Fruit fly (Drosophila melanogaster) whole organism, adult: ENCODE results near the gene Etfb.

ENCODE experiments used
- CG11617 ChIP-seq: fragments of 200-800 bp; sonication (Bioruptor generic); optimal IDR thresholded peaks from 2 replicates; lab custom pipeline; 2017; ENCODE audit warnings: mild to moderate bottlenecking, missing biosample characterization, missing genetic modification reagents, missing genetic modification characterization
- CG12768 ChIP-seq: fragments of 200-800 bp; sonication (Bioruptor generic); optimal IDR thresholded peaks from 2 replicates; lab custom pipeline; 2017; ENCODE audit warnings: missing biosample characterization, missing genetic modification characterization, mild to moderate bottlenecking, moderate library complexity, missing genetic modification reagents
- CG14711 ChIP-seq: fragments of 200-800 bp; sonication (Bioruptor generic); optimal IDR thresholded peaks from 2 replicates; lab custom pipeline; 2018; ENCODE audit warnings: missing biosample characterization, mild to moderate bottlenecking, missing genetic modification characterization, moderate library complexity
- CG1620 ChIP-seq: fragments of 200-800 bp; sonication (Bioruptor generic); optimal IDR thresholded peaks from 2 replicates; lab custom pipeline; 2016; ENCODE audit warnings: missing biosample characterization, missing genetic modification characterization
- CG33017 ChIP-seq: fragments of 200-800 bp; sonication (Bioruptor generic); optimal IDR thresholded peaks from 2 replicates; lab custom pipeline; 2018; ENCODE audit warnings: missing biosample characterization, mild to moderate bottlenecking, missing genetic modification characterization, moderate library complexity
- CG5204 ChIP-seq: fragments of 200-800 bp; sonication (Bioruptor generic); optimal IDR thresholded peaks from 2 replicates; lab custom pipeline; 2016; ENCODE audit warnings: missing biosample characterization, missing genetic modification characterization
- CG7045 ChIP-seq: fragments of 200-800 bp; sonication (Bioruptor generic); optimal IDR thresholded peaks from 2 replicates; lab custom pipeline; 2017; ENCODE audit warnings: missing biosample characterization, mild to moderate bottlenecking, missing genetic modification characterization
- CG7101 ChIP-seq: fragments of 200-800 bp; sonication (Bioruptor generic); optimal IDR thresholded peaks from 2 replicates; lab custom pipeline; 2018; ENCODE audit warnings: missing biosample characterization, mild to moderate bottlenecking, missing genetic modification characterization, moderate library complexity
- Clk ChIP-seq: fragments of 200-800 bp; sonication (Bioruptor generic); optimal IDR thresholded peaks from 2 replicates; lab custom pipeline; 2017; ENCODE audit warnings: missing biosample characterization, missing genetic modification characterization
- Crg-1 ChIP-seq: fragments of 200-800 bp; sonication (Bioruptor generic); optimal IDR thresholded peaks from 2 replicates; lab custom pipeline; 2016; ENCODE audit warnings: missing biosample characterization, missing genetic modification characterization
- Hr96 ChIP-seq: fragments of 200-800 bp; sonication (Bioruptor generic); optimal IDR thresholded peaks from 2 replicates; lab custom pipeline; 2016; ENCODE audit warnings: missing biosample characterization, missing genetic modification characterization
- Mnt ChIP-seq: fragments of 200-800 bp; sonication (Bioruptor generic); optimal IDR thresholded peaks from 2 replicates; lab custom pipeline; 2016; ENCODE audit warnings: missing biosample characterization, mild to moderate bottlenecking, missing genetic modification characterization
- bab1 ChIP-seq: fragments of 200-800 bp; sonication (Bioruptor generic); optimal IDR thresholded peaks from 3 replicates; lab custom pipeline; 2019; ENCODE audit warnings: missing biosample characterization, mild to moderate bottlenecking, missing genetic modification characterization, moderate library complexity
- cic ChIP-seq: fragments of 200-800 bp; sonication (Bioruptor generic); optimal IDR thresholded peaks from 2 replicates; lab custom pipeline; 2017; ENCODE audit warnings: missing biosample characterization, mild to moderate bottlenecking, missing genetic modification characterization, moderate library complexity
- cnc ChIP-seq, 2 experiments: fragments of >200 bp; optimal IDR thresholded peaks; 2 replicates each; lab custom pipeline; 2017
- kay ChIP-seq: fragments of 200-800 bp; sonication (Bioruptor generic); peaks from one replicate; lab custom pipeline; 2016; ENCODE audit warnings: missing biosample characterization, missing genetic modification characterization, borderline replicate concordance
- ovo ChIP-seq: fragments of 200-800 bp; sonication (Bioruptor generic); optimal IDR thresholded peaks from 2 replicates; lab custom pipeline; 2016; ENCODE audit warnings: missing biosample characterization, missing genetic modification characterization
- pad ChIP-seq: fragments of 200-800 bp; sonication (Bioruptor generic); optimal IDR thresholded peaks from 3 replicates; lab custom pipeline; 2017; ENCODE audit warnings: missing biosample characterization, missing genetic modification characterization, mild to moderate bottlenecking, moderate library complexity, missing genetic modification reagents
- tj ChIP-seq: fragments of 200-800 bp; sonication (Bioruptor generic); optimal IDR thresholded peaks from 3 replicates; lab custom pipeline; 2017; ENCODE audit warnings: missing biosample characterization, mild to moderate bottlenecking, missing genetic modification characterization, moderate library complexity
- toe ChIP-seq: fragments of 200-800 bp; sonication (Bioruptor generic); optimal IDR thresholded peaks from 2 replicates; lab custom pipeline; 2016; ENCODE audit warnings: missing biosample characterization, missing genetic modification characterization

The Etfb gene

dm6 chr3R:29837771-29838170 lies 35.0 kb upstream of the Etfb start:
- TF ChIP-seq bab1 = no peak
- TF ChIP-seq Crg-1 = no peak
- TF ChIP-seq ovo (GFP tag; lab: Kevin White, UChicago) = no peak
- TF ChIP-seq cnc (optimal IDR thresholded peaks at IDR 0.05; lab: Kevin White, UChicago) = no peak
- no peak for TF ChIP-seq CG11617 (GFP tag; lab: Kevin White, UChicago)
- no peak for TF ChIP-seq CG7101 (tag; lab: Kevin White, UChicago)
- TF ChIP-seq CG14711 = no peak
- no peak for TF ChIP-seq CG1620 (GFP tag; lab: Kevin White, UChicago)
- TF ChIP-seq Mnt (GFP tag; lab: Kevin White, UChicago) = no peak

DNA sequence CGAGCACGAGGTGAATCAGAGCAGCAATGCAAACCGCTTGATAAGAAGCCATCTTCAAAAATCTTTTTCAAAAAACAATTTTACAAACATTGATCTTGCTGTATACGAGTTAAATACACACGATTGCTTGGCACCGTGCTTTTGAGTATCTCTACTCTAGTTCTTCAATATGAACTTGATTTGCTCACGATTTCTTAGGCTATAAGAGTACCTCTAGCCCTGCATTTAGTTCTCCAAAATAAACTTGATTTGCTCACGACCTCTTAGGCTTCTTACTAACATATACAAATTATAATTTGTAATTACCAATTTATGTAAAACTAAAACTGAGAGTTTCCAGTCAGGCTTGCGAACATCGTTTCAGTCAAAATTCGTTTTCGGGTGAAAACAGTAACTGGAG lies 33.4 kb upstream of the Etfb start, which contains the start of gene CG42592:
CG42592 (minus strand) TSS at position 101 of the 400 bp plus-strand sequence.
- TF ChIP-seq CG11617 (GFP tag; lab: Kevin White, UChicago) (no peak), bab1 (no peak), tj (GFP tag; lab: Kevin White, UChicago) (no peak), CG12768 (GFP tag; lab: Kevin White, UChicago) (no peak), CG14711 (no peak), cnc (optimal IDR thresholded peaks at IDR 0.05; lab: Kevin White, UChicago) (no peak), Mnt (GFP tag; lab: Kevin White, UChicago) (no peak), CG1620 (GFP tag; lab: Kevin White, UChicago) (no peak), ovo (GFP tag; lab: Kevin White, UChicago) (no peak), Clk (GFP tag; lab: Kevin White, UChicago) (no peak), kay (no peak), CG7101 (tag; lab: Kevin White, UChicago) (no peak), Crg-1 (no peak), CG33017 (tag; lab: Kevin White, UChicago) (no peak), CG5204 (no peak), CG7045 (no peak), toe (GFP tag; lab: Kevin White, UChicago) (no peak), Hr96 (GFP tag; lab: Kevin White, UChicago) (no peak)

- TF ChIP-seq CG11617 (GFP tag; lab: Kevin White, UChicago) (no peak), CG33017 (tag; lab: Kevin White, UChicago) (no peak), CG1620 (GFP tag; lab: Kevin White, UChicago) (no peak), ovo (GFP tag; lab: Kevin White, UChicago) (no peak), cic (GFP tag; lab: Kevin White, UChicago) (no peak)
These were observed 32.9 kb upstream of the Etfb start, which contains the start of gene Prtl99C for dm6 chr3R:29835710-29836049. Gene Prtl99C, plus strand, starts transcription at chr3R:29835950.

DNA sequence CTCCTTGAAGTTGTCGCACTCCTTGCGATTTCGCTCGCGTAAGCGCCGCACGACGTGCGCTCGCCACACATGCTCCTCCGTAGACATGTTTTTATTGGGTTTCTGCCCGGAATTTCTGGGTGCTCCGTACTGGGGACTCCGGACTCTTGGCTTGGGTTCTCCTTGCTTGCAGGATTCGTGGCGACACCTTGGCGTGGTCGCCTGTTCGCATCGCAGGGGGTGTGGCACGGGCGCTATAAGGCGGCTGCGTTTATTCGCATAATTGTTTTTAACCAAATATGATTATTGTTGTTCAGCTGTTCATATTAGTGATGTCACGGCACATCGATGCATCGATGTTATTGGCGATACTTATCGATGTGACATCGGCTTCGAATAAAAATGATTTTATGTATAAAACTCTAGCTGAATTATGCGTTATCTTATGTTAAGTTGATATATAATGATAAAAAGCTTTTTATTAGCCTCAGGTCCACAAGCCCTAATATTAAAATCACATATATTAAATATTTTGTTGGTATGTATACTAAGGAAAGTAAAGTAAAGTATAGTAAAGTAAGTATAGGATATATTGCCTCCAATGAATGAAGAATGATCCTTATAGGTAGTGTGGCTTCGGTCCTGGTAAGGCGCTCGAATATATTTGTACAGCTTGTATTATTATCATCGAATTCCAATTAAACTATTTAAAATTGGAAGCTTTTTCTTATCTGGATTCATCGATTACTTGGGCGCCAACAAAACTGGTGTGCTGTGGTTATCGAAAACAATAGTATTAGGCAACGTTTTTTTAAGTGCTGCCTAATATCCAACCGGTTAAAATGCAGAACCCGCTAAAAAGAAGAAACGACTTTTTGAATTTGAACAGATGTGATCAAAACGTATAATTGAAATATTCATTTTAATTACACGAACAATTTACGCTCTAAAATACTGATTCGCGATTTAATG lies 32.3 kb upstream of the Etfb start, which contains the start of gene Atg16:
Atg16 (minus strand) TSS at position 343 of the 951 bp plus-strand sequence.
- TF ChIP-seq bab1 (peak; percentile 7), toe (GFP tag; lab: Kevin White, UChicago) (peak; percentile 31), Mnt (GFP tag; lab: Kevin White, UChicago) (no peak), cic (GFP tag; lab: Kevin White, UChicago) (no peak), Crg-1 (peak; percentile 27), CG7045 (no peak), pad (GFP tag; lab: Kevin White, UChicago) (peak; percentile 50), Clk (GFP tag; lab: Kevin White, UChicago) (no peak), kay (peak; percentile 49), ovo (GFP tag; lab: Kevin White, UChicago) (no peak), CG11617 (GFP tag; lab: Kevin White, UChicago) (peak; percentile 19), CG14711 (no peak), CG5204 (peak; percentile 30), Hr96 (GFP tag; lab: Kevin White, UChicago) (no peak), CG7101 (tag; lab: Kevin White, UChicago) (peak; percentile 4), CG1620 (GFP tag; lab: Kevin White, UChicago) (peak; percentile 50), cnc (optimal IDR thresholded peaks at IDR 0.05; lab: Kevin White, UChicago) (no peak), tj (GFP tag; lab: Kevin White, UChicago) (no peak), CG33017 (tag; lab: Kevin White, UChicago) (no peak), CG12768 (GFP tag; lab: Kevin White, UChicago) (peak; percentile 10)

dm6 chr3R:29830925-29831324 lies 28.2 kb upstream of the Etfb start:
- TF ChIP-seq CG1620 (GFP tag; lab: Kevin White, UChicago) (no peak), Crg-1 (peak; percentile 9), CG12768 (GFP tag; lab: Kevin White, UChicago) (peak; percentile 17), cic (GFP tag; lab: Kevin White, UChicago) (peak; percentile 57), Hr96 (GFP tag; lab: Kevin White, UChicago) (peak; percentile 29), pad (GFP tag; lab: Kevin White, UChicago) (peak; percentile 31), CG7045 (peak; percentile 79), CG33017 (tag; lab: Kevin White, UChicago) (peak; percentile 55), Clk (GFP tag; lab: Kevin White, UChicago) (no peak), CG7101 (tag; lab: Kevin White, UChicago) (peak; percentile 69), CG5204 (no peak), CG14711 (peak; percentile 69)
